Worm (Caenorhabditis elegans) whole organism, L3 larva: ENCODE data around the gene str-145.

Experiments used
- R02D3.7 ChIP-seq: fragments of 150-350 bp; optimal IDR thresholded peaks from 2 replicates; lab custom pipeline; 2014; ENCODE audit warnings: missing biosample characterization, missing genetic modification characterization
- aly-2 ChIP-seq: fragments of 150-350 bp; optimal IDR thresholded peaks from 2 replicates; lab custom pipeline; 2014; ENCODE audit warnings: missing biosample characterization, missing genetic modification characterization
- elt-3 ChIP-seq, 3 experiments: fragments of 150-350 bp in 1 of 3; sonication (generic microtip) in 2 of 3; optimal IDR thresholded peaks; 2 replicates in 2 of 3; 4 replicates in 1 of 3; lab custom pipeline; 2014 to 2017; ENCODE audit warnings: missing biosample characterization in 3 of 3, missing genetic modification characterization in 3 of 3
- jun-1 ChIP-seq: fragments of 150-350 bp; optimal IDR thresholded peaks from 2 replicates; lab custom pipeline; 2014; ENCODE audit warnings: missing biosample characterization, missing genetic modification reagents, missing genetic modification characterization
- nhr-11 ChIP-seq: fragments of 150-350 bp; optimal IDR thresholded peaks from 2 replicates; lab custom pipeline; 2014; ENCODE audit warnings: missing biosample characterization, missing genetic modification characterization
- nhr-23 ChIP-seq: fragments of 150-350 bp; optimal IDR thresholded peaks from 2 replicates; lab custom pipeline; 2014; ENCODE audit warnings: missing biosample characterization, missing genetic modification reagents, missing genetic modification characterization
- pha-4 ChIP-seq: fragments of 150-350 bp; optimal IDR thresholded peaks from 2 replicates; lab custom pipeline; 2014; ENCODE audit warnings: missing biosample characterization, missing genetic modification reagents, missing genetic modification characterization
- pqm-1 ChIP-seq: fragments of 150-350 bp; optimal IDR thresholded peaks from 2 replicates; lab custom pipeline; 2017; ENCODE audit warnings: missing biosample characterization, missing genetic modification characterization, inconsistent platforms
- sea-2 ChIP-seq: fragments of 150-350 bp; sonication (generic microtip); optimal IDR thresholded peaks from 4 replicates; lab custom pipeline; 2014; ENCODE audit warnings: missing biosample characterization, missing genetic modification reagents, missing genetic modification characterization
- unc-39 ChIP-seq: sonication (generic microtip); optimal IDR thresholded peaks from 4 replicates; lab custom pipeline; 2017; ENCODE audit warnings: missing biosample characterization, missing genetic modification characterization

ce11 chrV:8072047-8072446, 26.1 kb downstream of the str-145 start, which contains the start of gene str-144:
- TF ChIP-seq aly-2, result no peak
- no peak for TF ChIP-seq sea-2
- TF ChIP-seq nhr-11 (tag; lab: Kevin White, UChicago), result no peak
- no peak for TF ChIP-seq nhr-23
- no peak for TF ChIP-seq pha-4 (tag; lab: Kevin White, UChicago)
- no peak for TF ChIP-seq elt-3 (tag; optimal IDR thresholded peaks at IDR 0.05; lab: Kevin White, UChicago)
- TF ChIP-seq unc-39 (tag; lab: Kevin White, UChicago), result no peak
- no peak for TF ChIP-seq pqm-1
- TF ChIP-seq jun-1 (tag; lab: Kevin White, UChicago), result no peak
- no peak for TF ChIP-seq R02D3.7 (tag; lab: Kevin White, UChicago)
